Worm (Caenorhabditis elegans) whole organism, L3 larva: Measurements from ENCODE around the gene sru-37.
A peak's percentile ranks its signal among the peaks of the same experiment; 100 is the strongest.

Experiments used
- R02D3.7 ChIP-seq: fragments of 150-350 bp; optimal IDR thresholded peaks from 2 replicates; lab custom pipeline; 2014; ENCODE audit warnings: missing biosample characterization, missing genetic modification characterization
- ceh-16 ChIP-seq: sonication (generic microtip); optimal IDR thresholded peaks from 2 replicates; lab custom pipeline; 2017; ENCODE audit warnings: missing biosample characterization, missing genetic modification characterization
- ceh-28 ChIP-seq: fragments of 150-350 bp; optimal IDR thresholded peaks from 2 replicates; lab custom pipeline; 2014; ENCODE audit warnings: missing biosample characterization, missing genetic modification reagents, missing genetic modification characterization
- ceh-82 ChIP-seq: fragments of 150-350 bp; optimal IDR thresholded peaks from 2 replicates; lab custom pipeline; 2014; ENCODE audit warnings: missing biosample characterization, missing genetic modification characterization
- ceh-9 ChIP-seq: sonication (generic microtip); optimal IDR thresholded peaks from 2 replicates; lab custom pipeline; 2018; ENCODE audit warnings: missing biosample characterization, missing genetic modification characterization
- egl-27 ChIP-seq: sonication (generic microtip); optimal IDR thresholded peaks from 4 replicates; lab custom pipeline; 2017; ENCODE audit warnings: missing biosample characterization, missing genetic modification reagents, missing genetic modification characterization
- egl-5 ChIP-seq: fragments of 150-350 bp; optimal IDR thresholded peaks from 2 replicates; lab custom pipeline; 2017; ENCODE audit warnings: missing biosample characterization, missing genetic modification reagents, missing genetic modification characterization, inconsistent platforms
- elt-1 ChIP-seq: fragments of 150-350 bp; optimal IDR thresholded peaks from 2 replicates; lab custom pipeline; 2014; ENCODE audit warnings: missing biosample characterization, missing genetic modification characterization
- elt-2 ChIP-seq: sonication (generic microtip); optimal IDR thresholded peaks from 2 replicates; lab custom pipeline; 2016; ENCODE audit warnings: missing genetic modification reagents, mild to moderate bottlenecking, missing genetic modification characterization, missing compliant biosample characterization
- elt-3 ChIP-seq, 3 experiments: fragments of 150-350 bp in 1 of 3; sonication (generic microtip) in 2 of 3; optimal IDR thresholded peaks; 2 replicates in 2 of 3; 4 replicates in 1 of 3; lab custom pipeline; 2014 to 2017; ENCODE audit warnings: missing biosample characterization in 3 of 3, missing genetic modification characterization in 3 of 3
- eor-1 ChIP-seq, 2 experiments: fragments of 150-350 bp; optimal IDR thresholded peaks; 2 replicates each; lab custom pipeline; 2014 to 2018; ENCODE audit warnings: missing biosample characterization in 2 of 2, missing genetic modification characterization in 2 of 2
- fkh-10 ChIP-seq: sonication (generic microtip); optimal IDR thresholded peaks from 2 replicates; lab custom pipeline; 2017; ENCODE audit warnings: missing biosample characterization, missing genetic modification reagents, missing genetic modification characterization
- fkh-2 ChIP-seq: fragments of 150-350 bp; optimal IDR thresholded peaks from 2 replicates; lab custom pipeline; 2014; ENCODE audit warnings: missing biosample characterization, missing genetic modification reagents, missing genetic modification characterization
- hmg-11 ChIP-seq: sonication (generic microtip); optimal IDR thresholded peaks from 2 replicates; lab custom pipeline; 2016; ENCODE audit warnings: missing genetic modification characterization, missing compliant biosample characterization
- lin-39 ChIP-seq: fragments of 150-350 bp; optimal IDR thresholded peaks from 2 replicates; lab custom pipeline; 2018; ENCODE audit warnings: missing biosample characterization, missing genetic modification reagents, missing genetic modification characterization
- mml-1 ChIP-seq: fragments of 150-350 bp; sonication (generic microtip); optimal IDR thresholded peaks from 3 replicates; lab custom pipeline; 2014; ENCODE audit warnings: missing biosample characterization, missing genetic modification characterization
- nfya-1 ChIP-seq: sonication (generic microtip); optimal IDR thresholded peaks from 2 replicates; lab custom pipeline; 2017; ENCODE audit warnings: missing genetic modification characterization, mild to moderate bottlenecking, missing compliant biosample characterization, antibody characterized with exemption, moderate library complexity; ENCODE audit not compliant: insufficient read depth
- nhr-11 ChIP-seq: fragments of 150-350 bp; optimal IDR thresholded peaks from 2 replicates; lab custom pipeline; 2014; ENCODE audit warnings: missing biosample characterization, missing genetic modification characterization
- nhr-12 ChIP-seq: fragments of 150-350 bp; optimal IDR thresholded peaks from 2 replicates; lab custom pipeline; 2014; ENCODE audit warnings: missing biosample characterization, missing genetic modification characterization
- nhr-23 ChIP-seq: fragments of 150-350 bp; optimal IDR thresholded peaks from 2 replicates; lab custom pipeline; 2014; ENCODE audit warnings: missing biosample characterization, missing genetic modification reagents, missing genetic modification characterization
- nhr-237 ChIP-seq: fragments of 150-350 bp; optimal IDR thresholded peaks from 2 replicates; lab custom pipeline; 2014; ENCODE audit warnings: missing biosample characterization, missing genetic modification characterization
- nhr-25 ChIP-seq: sonication (generic microtip); optimal IDR thresholded peaks from 2 replicates; lab custom pipeline; 2017; ENCODE audit warnings: missing biosample characterization, missing genetic modification characterization
- nhr-28 ChIP-seq: fragments of 150-350 bp; optimal IDR thresholded peaks from 2 replicates; lab custom pipeline; 2014; ENCODE audit warnings: missing biosample characterization, missing genetic modification characterization
- nhr-43 ChIP-seq: sonication (generic microtip); optimal IDR thresholded peaks from 2 replicates; lab custom pipeline; 2016; ENCODE audit warnings: mild to moderate bottlenecking, missing genetic modification characterization, missing compliant biosample characterization; ENCODE audit not compliant: poor library complexity, severe bottlenecking
- nhr-67 ChIP-seq: fragments of 150-350 bp; optimal IDR thresholded peaks from 2 replicates; lab custom pipeline; 2014; ENCODE audit warnings: missing biosample characterization, missing genetic modification characterization
- nhr-77 ChIP-seq: fragments of 150-350 bp; optimal IDR thresholded peaks from 2 replicates; lab custom pipeline; 2014; ENCODE audit warnings: missing biosample characterization, missing genetic modification characterization
- pqm-1 ChIP-seq: fragments of 150-350 bp; optimal IDR thresholded peaks from 2 replicates; lab custom pipeline; 2017; ENCODE audit warnings: missing biosample characterization, missing genetic modification characterization, inconsistent platforms
- skn-1 ChIP-seq: fragments of 150-350 bp; optimal IDR thresholded peaks from 2 replicates; lab custom pipeline; 2014; ENCODE audit warnings: missing biosample characterization, missing genetic modification characterization
- snpc-4 ChIP-seq: fragments of 150-350 bp; optimal IDR thresholded peaks from 2 replicates; lab custom pipeline; 2014; ENCODE audit warnings: missing biosample characterization, missing genetic modification characterization
- tbx-2 ChIP-seq: sonication (generic microtip); optimal IDR thresholded peaks from 2 replicates; lab custom pipeline; 2016; ENCODE audit warnings: mild to moderate bottlenecking, missing genetic modification characterization, missing compliant biosample characterization
- unc-62 ChIP-seq: fragments of 150-350 bp; sonication (generic microtip); optimal IDR thresholded peaks from 4 replicates; lab custom pipeline; 2014; ENCODE audit warnings: missing biosample characterization, missing genetic modification reagents, missing genetic modification characterization
- zag-1 ChIP-seq: fragments of 150-350 bp; optimal IDR thresholded peaks from 2 replicates; lab custom pipeline; 2014; ENCODE audit warnings: missing biosample characterization, missing genetic modification characterization
- ztf-11 ChIP-seq: fragments of 150-350 bp; optimal IDR thresholded peaks from 2 replicates; lab custom pipeline; 2014; ENCODE audit warnings: missing biosample characterization, missing genetic modification characterization
- ztf-4 ChIP-seq: fragments of 150-350 bp; optimal IDR thresholded peaks from 2 replicates; lab custom pipeline; 2014; ENCODE audit warnings: missing biosample characterization, missing genetic modification characterization

sru-37 gene

ce11 chrV:9841376-9841775, 36.1 kb downstream of the sru-37 start, which contains the start of gene sru-36:
TSS of gene sru-36 (plus strand) at chrV:9841676.
- no peak for TF ChIP-seq egl-27 (tag; lab: Kevin White, UChicago)
- no peak for TF ChIP-seq ceh-16 (tag; lab: Kevin White, UChicago)
- TF ChIP-seq lin-39 (tag; lab: Kevin White, UChicago), result no peak
- no peak for TF ChIP-seq nhr-11 (tag; lab: Kevin White, UChicago)
- no peak for TF ChIP-seq nhr-43 (tag; lab: Kevin White, UChicago)
- no peak for TF ChIP-seq R02D3.7 (tag; lab: Kevin White, UChicago)
- TF ChIP-seq nfya-1 (tag; lab: Kevin White, UChicago), result no peak
- TF ChIP-seq elt-2 (tag; lab: Kevin White, UChicago), result no peak
- TF ChIP-seq ceh-28 (tag; lab: Kevin White, UChicago), result no peak
- TF ChIP-seq eor-1 (tag; optimal IDR thresholded peaks at IDR 0.05; lab: Kevin White, UChicago), result no peak
- TF ChIP-seq skn-1 (tag; lab: Kevin White, UChicago), result no peak
- no peak for TF ChIP-seq nhr-237
- no peak for TF ChIP-seq unc-62 (GFP tag; lab: Kevin White, UChicago)
- no peak for TF ChIP-seq hmg-11 (tag; lab: Kevin White, UChicago)
- no peak for TF ChIP-seq mml-1 (tag; lab: Kevin White, UChicago)
- no peak for TF ChIP-seq nhr-12 (tag; lab: Kevin White, UChicago)
- no peak for TF ChIP-seq ceh-9

- TF ChIP-seq nhr-28 (tag; lab: Kevin White, UChicago) (no peak), nhr-67 (tag; lab: Kevin White, UChicago) (no peak), eor-1 (tag; optimal IDR thresholded peaks at IDR 0.05; lab: Kevin White, UChicago) (no peak), nhr-237 (no peak), elt-1 (tag; lab: Kevin White, UChicago) (no peak), ztf-11 (tag; lab: Kevin White, UChicago) (no peak), ceh-82 (no peak), nhr-23 (tag; lab: Kevin White, UChicago) (no peak), pqm-1 (tag; lab: Kevin White, UChicago) (no peak), R02D3.7 (tag; lab: Kevin White, UChicago) (no peak), zag-1 (tag; lab: Kevin White, UChicago) (no peak), tbx-2 (tag; lab: Kevin White, UChicago) (no peak)
Measured at ce11 chrV:9843376-9843916, 38.2 kb downstream of the sru-37 start, which contains the start of gene sru-8. TSS of gene sru-8 (plus strand) at chrV:9843866.

- TF ChIP-seq snpc-4 (tag; lab: Kevin White, UChicago), result no peak
- TF ChIP-seq lin-39 (tag; lab: Kevin White, UChicago), result no peak
- no peak for TF ChIP-seq egl-5 (tag; lab: Kevin White, UChicago)
- no peak for TF ChIP-seq ztf-11 (tag; lab: Kevin White, UChicago)
- TF ChIP-seq pqm-1 (tag; lab: Kevin White, UChicago), result no peak
- TF ChIP-seq fkh-10 (GFP tag; lab: Kevin White, UChicago), result no peak
- no peak for TF ChIP-seq R02D3.7 (tag; lab: Kevin White, UChicago)
- TF ChIP-seq zag-1 (tag; lab: Kevin White, UChicago), result no peak
- TF ChIP-seq ztf-4 (tag; lab: Kevin White, UChicago), result no peak
- TF ChIP-seq ceh-9, result no peak
- no peak for TF ChIP-seq egl-27 (tag; lab: Kevin White, UChicago)
- TF ChIP-seq elt-3 (tag; optimal IDR thresholded peaks at IDR 0.05; lab: Kevin White, UChicago), result no peak
- TF ChIP-seq nfya-1 (tag; lab: Kevin White, UChicago), result no peak
- TF ChIP-seq nhr-25 (tag; lab: Kevin White, UChicago), result no peak
- no peak for TF ChIP-seq fkh-2 (tag; lab: Kevin White, UChicago)
- TF ChIP-seq skn-1 (tag; lab: Kevin White, UChicago), result no peak
- TF ChIP-seq nhr-12 (tag; lab: Kevin White, UChicago), result no peak
- no peak for TF ChIP-seq nhr-77
- no peak for TF ChIP-seq elt-2 (tag; lab: Kevin White, UChicago)
Measured at ce11 chrV:9848576-9848975, 43.3 kb downstream of the sru-37 start.

ce11 chrV:9853801-9854200, 48.5 kb downstream of the sru-37 start:
- TF ChIP-seq lin-39 (tag; lab: Kevin White, UChicago) (peak; percentile 44), mml-1 (tag; lab: Kevin White, UChicago) (no peak), hmg-11 (tag; lab: Kevin White, UChicago) (peak; percentile 10)
- TF ChIP-seq, all 47 proteins: peak for 2
